Fruit fly (Drosophila melanogaster): Measurements from ENCODE around the gene saturn.

The saturn gene

dm6 chr3L:14202318-14202717 lies 805 bp upstream of the saturn start (continued):
- TF ChIP-seq CG8632 (GFP tag; optimal IDR thresholded peaks at IDR 0.05) (no peak), CG1621 (tag; optimal IDR thresholded peaks at IDR 0.05) (no peak), acj6 (GFP tag; optimal IDR thresholded peaks at IDR 0.05) (no peak), Eip75B (GFP tag; optimal IDR thresholded peaks at IDR 0.05) (peak; percentile 39), CG6163 (GFP tag; IDR thresholded peaks at IDR 0.05) (0 out of 3 replicates have a peak, but pooled peaks have one; percentile 11), pdm3 (GFP tag; optimal IDR thresholded peaks at IDR 0.05) (no peak)

dm6 chr3L:14204659-14205568 lies 1.8 kb downstream of the saturn start:
- TF ChIP-seq CG6276 (GFP tag; optimal IDR thresholded peaks at IDR 0.05) (peak; percentile 57), pdm3 (GFP tag; optimal IDR thresholded peaks at IDR 0.05) (peak; percentile 28), Lpt (GFP tag; optimal IDR thresholded peaks at IDR 0.05) (peak; percentile 30), Sox102F (GFP tag; optimal IDR thresholded peaks at IDR 0.05) (peak; percentile 1), fkh (GFP tag; optimal IDR thresholded peaks at IDR 0.05) (peak; percentile 54), cyc (GFP tag; optimal IDR thresholded peaks at IDR 0.05) (no peak), CG8119 (GFP tag; IDR thresholded peaks at IDR 0.05) (0 out of 3 replicates have a peak, but pooled peaks have one; percentile 45), CG4318 (GFP tag; optimal IDR thresholded peaks at IDR 0.05) (peak; percentile 44), CG6808 (GFP tag; optimal IDR thresholded peaks at IDR 0.05) (no peak), CG32006 (GFP tag; optimal IDR thresholded peaks at IDR 0.05) (peak; percentile 71), OdsH (GFP tag; optimal IDR thresholded peaks at IDR 0.05) (peak; percentile 31), CG10631 (GFP tag; optimal IDR thresholded peaks at IDR 0.05) (peak; percentile 47), Hr4 (GFP tag; optimal IDR thresholded peaks at IDR 0.05) (peak; percentile 30), CG10669 (GFP tag; optimal IDR thresholded peaks at IDR 0.05) (no peak), CG15336 (GFP tag; IDR thresholded peaks at IDR 0.05) (peak; percentile 53; the same call in 1 of the 2 replicates), achi (GFP tag; optimal IDR thresholded peaks at IDR 0.05) (peak; percentile 29), Ets96B (tag; optimal IDR thresholded peaks at IDR 0.05) (peak; percentile 13), CG8319 (GFP tag; optimal IDR thresholded peaks at IDR 0.05) (no peak), CG3032 (tag; optimal IDR thresholded peaks at IDR 0.05) (peak; percentile 27), CG34406 (GFP tag; optimal IDR thresholded peaks at IDR 0.05) (peak; percentile 26), salr (GFP tag; optimal IDR thresholded peaks at IDR 0.05) (peak in 1 of 2 experiments; percentile 54), fd59A (GFP tag; optimal IDR thresholded peaks at IDR 0.05) (no peak), CG6163 (GFP tag; IDR thresholded peaks at IDR 0.05) (0 out of 3 replicates have a peak, but pooled peaks have one; percentile 6), vri (GFP tag; optimal IDR thresholded peaks at IDR 0.05) (no peak), esn (GFP tag; optimal IDR thresholded peaks at IDR 0.05) (peak; percentile 12), lz (GFP tag; optimal IDR thresholded peaks at IDR 0.05) (no peak), acj6 (GFP tag; optimal IDR thresholded peaks at IDR 0.05) (peak; percentile 27), Eip78C (GFP tag) (peak; percentile 43), CG9139 (GFP tag; optimal IDR thresholded peaks at IDR 0.05) (no peak), svp (GFP tag) (no peak)

- TF ChIP-seq fd85E (GFP tag; optimal IDR thresholded peaks at IDR 0.05) (no peak), vri (GFP tag; optimal IDR thresholded peaks at IDR 0.05) (peak; percentile 72), dsx (GFP tag; optimal IDR thresholded peaks at IDR 0.05; ENCODE audit: poor library complexity, severe bottlenecking) (peak; percentile 15), fkh (GFP tag; optimal IDR thresholded peaks at IDR 0.05) (peak; percentile 61), Hr4 (GFP tag; optimal IDR thresholded peaks at IDR 0.05) (no peak), Sox14 (GFP tag; optimal IDR thresholded peaks at IDR 0.05) (no peak), Eip78C (GFP tag) (peak; percentile 60), topi (GFP tag; optimal IDR thresholded peaks at IDR 0.05) (peak; percentile 11)
These were observed 4.2 kb downstream of the saturn start for dm6 chr3L:14207361-14207760.

Data from whole organism, prepupa.